Worm (Caenorhabditis elegans): ENCODE measurements around the gene C12D5.9.

C12D5.9 gene

DNA sequence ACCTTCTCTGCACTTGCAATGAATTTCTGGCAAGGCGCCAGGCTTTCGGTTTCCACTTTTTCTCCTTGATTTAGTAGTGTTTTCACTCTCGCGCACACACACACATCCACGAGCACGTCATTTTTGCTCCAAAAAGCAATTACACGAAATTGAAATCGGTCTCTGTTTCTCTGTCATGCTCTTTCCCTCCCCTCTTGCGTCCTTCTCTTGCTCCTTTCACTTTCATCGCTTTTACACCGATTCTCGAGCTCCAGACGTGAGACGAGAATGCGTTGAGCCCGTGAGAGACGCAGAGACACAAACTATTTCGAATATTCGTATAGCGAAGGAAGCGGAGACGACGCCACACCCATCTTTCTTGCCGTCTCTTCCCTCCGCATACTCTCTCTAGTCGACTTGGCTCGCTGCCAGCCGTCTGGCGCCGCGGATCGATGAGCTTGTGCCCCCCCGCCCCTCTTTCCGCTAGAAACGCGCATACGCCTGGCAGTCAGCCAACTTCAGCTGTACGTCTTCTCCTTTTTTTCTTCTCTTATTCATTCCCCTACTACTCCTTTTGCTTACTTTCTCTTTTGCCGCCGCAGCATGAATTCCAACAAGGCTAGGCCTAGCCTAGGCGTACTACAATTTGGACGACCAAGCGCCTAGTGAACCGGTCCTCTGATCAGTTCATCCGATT, 38.4 kb upstream of the C12D5.9 start (continued):
- TF ChIP-seq unc-130 (GFP tag; optimal IDR thresholded peaks at IDR 0.05) (no peak), egl-27 (tag; optimal IDR thresholded peaks at IDR 0.05) (no peak), D1046.2 (GFP tag; IDR thresholded peaks at IDR 0.05) (0 out of 2 replicates have a peak, but pooled peaks have one; percentile 4), ama-1 (optimal IDR thresholded peaks at IDR 0.05) (no peak), lin-29 (GFP tag; IDR thresholded peaks at IDR 0.05) (no peak), hmg-1.1 (GFP tag; IDR thresholded peaks at IDR 0.05) (peak; percentile 84), zag-1 (tag; optimal IDR thresholded peaks at IDR 0.05) (peak; percentile 53), nhr-48 (tag; optimal IDR thresholded peaks at IDR 0.05) (peak; percentile 84), nhr-6 (tag; optimal IDR thresholded peaks at IDR 0.05) (no peak), jun-1 (tag; optimal IDR thresholded peaks at IDR 0.05) (no peak), aly-2 (tag; optimal IDR thresholded peaks at IDR 0.05) (no peak), ceh-82 (tag; optimal IDR thresholded peaks at IDR 0.05) (no peak), spr-1 (tag; optimal IDR thresholded peaks at IDR 0.05) (peak; percentile 44), skn-1 (tag; optimal IDR thresholded peaks at IDR 0.05) (no peak), F37D6.2 (tag; optimal IDR thresholded peaks at IDR 0.05) (peak; percentile 81)

- TF ChIP-seq Y75B8A.6 (GFP tag; IDR thresholded peaks at IDR 0.05) (no peak), rbr-2 (tag; optimal IDR thresholded peaks at IDR 0.05) (peak; percentile 0), daf-8 (GFP tag; IDR thresholded peaks at IDR 0.05) (no peak), cey-2 (tag; optimal IDR thresholded peaks at IDR 0.05; ENCODE audit: borderline replicate concordance, insufficient read depth) (no peak), vab-7 (GFP tag; IDR thresholded peaks at IDR 0.05) (no peak), mdt-29 (GFP tag; IDR thresholded peaks at IDR 0.05) (no peak), spr-1 (tag; optimal IDR thresholded peaks at IDR 0.05) (no peak), F37D6.2 (tag; optimal IDR thresholded peaks at IDR 0.05) (no peak), unc-62 (GFP tag; optimal IDR thresholded peaks at IDR 0.05 in 1 of 2) (peak in 1 of 2 experiments; percentile 85), unc-62 (tag; optimal IDR thresholded peaks at IDR 0.05) (no peak), unc-130 (GFP tag; optimal IDR thresholded peaks at IDR 0.05) (no peak), lir-3 (tag; optimal IDR thresholded peaks at IDR 0.05) (no peak), ama-1 (optimal IDR thresholded peaks at IDR 0.05) (no peak)
Measured at ce11 chrV:7726927-7727326, 37.1 kb upstream of the C12D5.9 start.

- TF ChIP-seq aha-1 (tag), result peak; percentile 80
- TF ChIP-seq tag-97 (GFP tag; IDR thresholded peaks at IDR 0.05), result no peak
Measured at ce11 chrV:7726202-7726601, 36.4 kb upstream of the C12D5.9 start.

- TF ChIP-seq skn-1 (tag; optimal IDR thresholded peaks at IDR 0.05), result no peak
- no peak for TF ChIP-seq hlh-30 (tag; optimal IDR thresholded peaks at IDR 0.05; ENCODE audit: insufficient read depth)
- TF ChIP-seq dmd-9 (GFP tag; IDR thresholded peaks at IDR 0.05), result no peak
- no peak for TF ChIP-seq nhr-76 (tag; optimal IDR thresholded peaks at IDR 0.05)
- TF ChIP-seq ceh-20 (GFP tag; IDR thresholded peaks at IDR 0.05), result no peak
- TF ChIP-seq arid-1 (GFP tag; conservative IDR thresholded peaks at IDR 0.05), result no peak
- no peak for TF ChIP-seq nhr-111 (GFP tag; optimal IDR thresholded peaks at IDR 0.05)
- TF ChIP-seq spr-1 (tag; optimal IDR thresholded peaks at IDR 0.05), result no peak
- no peak for TF ChIP-seq nhr-77 (tag; optimal IDR thresholded peaks at IDR 0.05)
- TF ChIP-seq php-3 (GFP tag; IDR thresholded peaks at IDR 0.05), result no peak
- no peak for TF ChIP-seq zfp-2 (tag; optimal IDR thresholded peaks at IDR 0.05)
Measured at ce11 chrV:7723967-7724544, 34.3 kb upstream of the C12D5.9 start, which contains the start of the genes ZK105.6 and ZK105.8. ZK105.6 (minus strand) TSS chrV:7724067. ZK105.8 (plus strand) TSS chrV:7724494.
